5 worm cellular contexts compared by ENCODE assay signal in the genomic region with DNA sequence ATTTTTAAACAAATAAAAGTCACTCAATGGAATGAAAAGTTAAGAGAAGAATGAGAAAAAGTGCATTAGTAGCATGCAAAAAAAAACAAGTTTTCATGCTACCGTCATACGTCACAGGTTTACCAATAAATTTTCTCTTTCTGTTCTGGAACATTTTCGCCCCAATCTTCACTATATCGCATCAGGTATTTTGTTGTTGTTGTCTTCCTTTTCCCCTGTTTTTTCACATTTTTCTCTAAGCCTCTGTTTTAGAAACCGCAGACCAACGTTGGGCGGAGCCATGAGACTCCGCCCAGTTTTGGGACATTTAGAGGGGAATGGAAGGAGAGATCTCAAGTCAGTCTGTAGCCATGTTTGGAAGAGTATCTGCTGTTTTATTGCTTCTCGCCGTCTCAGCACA.
TF ChIP-seq lines count a peak whose summit lies in the region.

msa-1 (plus strand) TSS at position 301 of the 400 bp plus-strand sequence.

TF ChIP-seq in whole organism, L1 larva, 84 proteins besides CTCF, POLR2A, EP300 and RAD21:
- TF ChIP-seq lin-14 (GFP tag; optimal IDR thresholded peaks at IDR 0.05; lab: Kevin White, UChicago) (peak; percentile 5), tlp-1 (tag; optimal IDR thresholded peaks at IDR 0.05; lab: Kevin White, UChicago) (no peak), ces-1 (GFP tag; optimal IDR thresholded peaks at IDR 0.05; lab: Kevin White, UChicago) (no peak), sptf-1 (tag; optimal IDR thresholded peaks at IDR 0.05; lab: Kevin White, UChicago) (no peak), blmp-1 (tag; optimal IDR thresholded peaks at IDR 0.05; lab: Kevin White, UChicago) (peak; percentile 35), unc-130 (tag; optimal IDR thresholded peaks at IDR 0.05; lab: Kevin White, UChicago) (no peak), mep-1 (tag; optimal IDR thresholded peaks at IDR 0.05; lab: Kevin White, UChicago) (peak; percentile 31), ama-1 (optimal IDR thresholded peaks at IDR 0.05; lab: Kevin White, UChicago) (peak; percentile 33), lin-15B (tag; optimal IDR thresholded peaks at IDR 0.05; lab: Kevin White, UChicago) (no peak), rnt-1 (tag; optimal IDR thresholded peaks at IDR 0.05; lab: Kevin White, UChicago) (peak; percentile 16), efl-3 (GFP tag; optimal IDR thresholded peaks at IDR 0.05; lab: Kevin White, UChicago) (no peak), unc-98 (GFP tag; IDR thresholded peaks at IDR 0.05; lab: Robert Waterston, UW) (no peak)

TF ChIP-seq in whole organism, L2 larva, 48 proteins besides CTCF, POLR2A, EP300 and RAD21:
- TF ChIP-seq nhr-129 (tag; optimal IDR thresholded peaks at IDR 0.05; lab: Kevin White, UChicago) (peak; percentile 24), ama-1 (optimal IDR thresholded peaks at IDR 0.05; lab: Kevin White, UChicago) (peak; percentile 88), mdl-1 (tag; optimal IDR thresholded peaks at IDR 0.05; lab: Kevin White, UChicago) (no peak)

TF ChIP-seq in whole organism, L3 larva, 47 proteins besides CTCF, POLR2A, EP300 and RAD21:
- TF ChIP-seq mdl-1 (tag; optimal IDR thresholded peaks at IDR 0.05; lab: Kevin White, UChicago) = no peak
- TF ChIP-seq hmg-11 (tag; optimal IDR thresholded peaks at IDR 0.05; lab: Kevin White, UChicago) = no peak
- peak; percentile 2 for TF ChIP-seq egl-5 (tag; optimal IDR thresholded peaks at IDR 0.05; lab: Kevin White, UChicago)
- no peak for TF ChIP-seq ztf-11 (tag; optimal IDR thresholded peaks at IDR 0.05; lab: Kevin White, UChicago)
- TF ChIP-seq fkh-2 (tag; optimal IDR thresholded peaks at IDR 0.05; lab: Kevin White, UChicago) = no peak
- TF ChIP-seq skn-1 (tag; optimal IDR thresholded peaks at IDR 0.05; lab: Kevin White, UChicago) = no peak
- no peak for TF ChIP-seq fkh-10 (GFP tag; optimal IDR thresholded peaks at IDR 0.05; lab: Kevin White, UChicago)
- TF ChIP-seq unc-39 (tag; optimal IDR thresholded peaks at IDR 0.05; lab: Kevin White, UChicago) = no peak
- no peak for TF ChIP-seq nhr-237 (tag; optimal IDR thresholded peaks at IDR 0.05; lab: Kevin White, UChicago)

TF ChIP-seq in whole organism, late embryonic, 69 proteins besides CTCF, POLR2A, EP300 and RAD21:
- no peak for TF ChIP-seq hlh-30 (tag; optimal IDR thresholded peaks at IDR 0.05; lab: Kevin White, UChicago; ENCODE audit: insufficient read depth)
- TF ChIP-seq ceh-45 (GFP tag; IDR thresholded peaks at IDR 0.05; lab: Robert Waterston, UW) = 0 out of 2 replicates have a peak, but pooled peaks have one; percentile 14

TF ChIP-seq in whole organism, young adult, 124 proteins besides CTCF, POLR2A, EP300 and RAD21:
- 0 out of 2 replicates have a peak, but pooled peaks have one; percentile 14 for TF ChIP-seq K11D2.4 (GFP tag; IDR thresholded peaks at IDR 0.05; lab: Robert Waterston, UW)
- TF ChIP-seq B0336.3 (GFP tag; IDR thresholded peaks at IDR 0.05; lab: Robert Waterston, UW) = no peak
- TF ChIP-seq C06A6.2 (GFP tag; conservative IDR thresholded peaks at IDR 0.05; lab: Robert Waterston, UW) = no peak
- no peak for TF ChIP-seq akir-1 (GFP tag; optimal IDR thresholded peaks at IDR 0.05; lab: Kevin White, UChicago)
- TF ChIP-seq K12H6.12 (tag; optimal IDR thresholded peaks at IDR 0.05; lab: Kevin White, UChicago) = no peak
- TF ChIP-seq lin-40 (tag; optimal IDR thresholded peaks at IDR 0.05; lab: Kevin White, UChicago) = no peak
- no peak for TF ChIP-seq hmg-1.2 (GFP tag; IDR thresholded peaks at IDR 0.05; lab: Robert Waterston, UW)
- TF ChIP-seq tbp1 (GFP tag; optimal IDR thresholded peaks at IDR 0.05; lab: Kevin White, UChicago) = no peak

Comparison
In these comparisons a context has a peak if more than half of its experiments do, and no peak if none do; other contexts are left out.
1. Of the 8 proteins assayed by ChIP-seq in both whole organism, young adult and whole organism, L1 larva: peak only in whole organism, young adult: none; only in whole organism, L1 larva: ama-1; in both: none; in neither: 7.